Fruit fly (Drosophila melanogaster): Measurements from ENCODE around the gene CG33290.

Gene CG33290

dm6 chr3L:21558176-21558871 lies 16.2 kb downstream of the CG33290 start, which contains the start of gene CG7173:
Gene CG7173, minus strand, starts transcription at chr3L:21558226.
- no peak for TF ChIP-seq salr (GFP tag; optimal IDR thresholded peaks at IDR 0.05)
- TF ChIP-seq Ets96B (tag; optimal IDR thresholded peaks at IDR 0.05): no peak
- no peak for TF ChIP-seq Hr4 (GFP tag; optimal IDR thresholded peaks at IDR 0.05)
- no peak for TF ChIP-seq cyc (GFP tag; optimal IDR thresholded peaks at IDR 0.05)
- TF ChIP-seq Sox15 (GFP tag; optimal IDR thresholded peaks at IDR 0.05): no peak
- no peak for TF ChIP-seq CG11294 (GFP tag; IDR thresholded peaks at IDR 0.05)
- TF ChIP-seq CG10631 (GFP tag; optimal IDR thresholded peaks at IDR 0.05): no peak
- no peak for TF ChIP-seq topi (GFP tag; optimal IDR thresholded peaks at IDR 0.05)
- no peak for TF ChIP-seq ss (GFP tag; optimal IDR thresholded peaks at IDR 0.05)
- no peak for TF ChIP-seq CG3032 (tag; optimal IDR thresholded peaks at IDR 0.05)
- no peak for TF ChIP-seq Smox (GFP tag; optimal IDR thresholded peaks at IDR 0.05)

- no peak for TF ChIP-seq esn (GFP tag; optimal IDR thresholded peaks at IDR 0.05)
- no peak for TF ChIP-seq pdm3 (GFP tag; optimal IDR thresholded peaks at IDR 0.05)
- no peak for TF ChIP-seq Hr39 (GFP tag; optimal IDR thresholded peaks at IDR 0.05)
- no peak for TF ChIP-seq CG16779 (tag; optimal IDR thresholded peaks at IDR 0.05)
- TF ChIP-seq Hr4 (GFP tag; optimal IDR thresholded peaks at IDR 0.05): no peak
- no peak for TF ChIP-seq CG10669 (GFP tag; optimal IDR thresholded peaks at IDR 0.05)
- TF ChIP-seq CG6808 (GFP tag; optimal IDR thresholded peaks at IDR 0.05): no peak
These were observed 19.9 kb downstream of the CG33290 start, which contains the start of gene CapaR for dm6 chr3L:21562081-21562480. Gene CapaR, minus strand, starts transcription at chr3L:21562181.

dm6 chr3L:21565126-21565525 lies 23.0 kb downstream of the CG33290 start, which contains the start of gene CG7634:
Gene CG7634, plus strand, starts transcription at chr3L:21565426.
- TF ChIP-seq Met (GFP tag; optimal IDR thresholded peaks at IDR 0.05) (no peak), CG4318 (GFP tag; optimal IDR thresholded peaks at IDR 0.05) (no peak), pdm3 (GFP tag; optimal IDR thresholded peaks at IDR 0.05) (no peak), Eip93F (GFP tag; optimal IDR thresholded peaks at IDR 0.05) (no peak), topi (GFP tag; optimal IDR thresholded peaks at IDR 0.05) (no peak), salr (GFP tag; optimal IDR thresholded peaks at IDR 0.05) (no peak), Hr39 (GFP tag; optimal IDR thresholded peaks at IDR 0.05) (no peak), Eip75B (GFP tag; optimal IDR thresholded peaks at IDR 0.05) (no peak), CG6792 (GFP tag; optimal IDR thresholded peaks at IDR 0.05) (no peak), Smox (GFP tag; optimal IDR thresholded peaks at IDR 0.05) (no peak), CG15336 (GFP tag; IDR thresholded peaks at IDR 0.05) (no peak), CG10669 (GFP tag; optimal IDR thresholded peaks at IDR 0.05) (no peak)

dm6 chr3L:21568254-21568653 lies 26.1 kb downstream of the CG33290 start:
- TF ChIP-seq Sox102F (GFP tag; optimal IDR thresholded peaks at IDR 0.05): no peak
- no peak for TF ChIP-seq CG6808 (GFP tag; optimal IDR thresholded peaks at IDR 0.05)
- no peak for TF ChIP-seq CG3919 (GFP tag; optimal IDR thresholded peaks at IDR 0.05)
- TF ChIP-seq CG10669 (GFP tag; optimal IDR thresholded peaks at IDR 0.05): no peak
- no peak for TF ChIP-seq fd59A (GFP tag; optimal IDR thresholded peaks at IDR 0.05)
- no peak for TF ChIP-seq svp (GFP tag)
- TF ChIP-seq lz (GFP tag; optimal IDR thresholded peaks at IDR 0.05): no peak
- no peak for TF ChIP-seq Sox14 (GFP tag; optimal IDR thresholded peaks at IDR 0.05)
- TF ChIP-seq CG8632 (GFP tag; optimal IDR thresholded peaks at IDR 0.05): no peak
- no peak for TF ChIP-seq CG6792 (GFP tag; optimal IDR thresholded peaks at IDR 0.05)
- TF ChIP-seq vri (GFP tag; optimal IDR thresholded peaks at IDR 0.05): no peak
- no peak for TF ChIP-seq CG11762 (GFP tag; optimal IDR thresholded peaks at IDR 0.05; ENCODE audit: insufficient read depth)
- TF ChIP-seq net (GFP tag; optimal IDR thresholded peaks at IDR 0.05): no peak
- no peak for TF ChIP-seq fd85E (GFP tag; optimal IDR thresholded peaks at IDR 0.05)
- no peak for TF ChIP-seq ss (GFP tag; optimal IDR thresholded peaks at IDR 0.05)
- no peak for TF ChIP-seq fkh (GFP tag; optimal IDR thresholded peaks at IDR 0.05)
- no peak for TF ChIP-seq CG11902 (GFP tag; optimal IDR thresholded peaks at IDR 0.05)
- no peak for TF ChIP-seq CG9139 (GFP tag; optimal IDR thresholded peaks at IDR 0.05)
- TF ChIP-seq pdm3 (GFP tag; optimal IDR thresholded peaks at IDR 0.05): no peak
